Worm (Caenorhabditis elegans) whole organism, L1 larva: ENCODE measurements around the gene K12B6.4.

Experiments used
- C04F5.9 ChIP-seq: sonication (generic microtip); optimal IDR thresholded peaks from 2 replicates; lab custom pipeline; 2016; ENCODE audit warnings: missing genetic modification characterization, missing compliant biosample characterization
- C16A3.4 ChIP-seq: fragments of 150-350 bp; optimal IDR thresholded peaks from 2 replicates; lab custom pipeline; 2014; ENCODE audit warnings: missing biosample characterization, missing genetic modification characterization
- Y116A8C.19 ChIP-seq: sonication (generic microtip); optimal IDR thresholded peaks from 2 replicates; lab custom pipeline; 2016; ENCODE audit warnings: missing compliant biosample characterization, missing genetic modification characterization, borderline replicate concordance
- alr-1 ChIP-seq: fragments of 200-800 bp; sonication (Bioruptor generic); optimal IDR thresholded peaks from 2 replicates; lab custom pipeline; 2018; ENCODE audit warnings: borderline replicate concordance, mild to moderate bottlenecking, missing genetic modification characterization, missing compliant biosample characterization
- ama-1 ChIP-seq: fragments of 150-350 bp; optimal IDR thresholded peaks from 2 replicates; lab custom pipeline; 2014
- blmp-1 ChIP-seq: fragments of 150-350 bp; optimal IDR thresholded peaks from 2 replicates; lab custom pipeline; 2014; ENCODE audit warnings: missing biosample characterization, missing genetic modification characterization
- ceh-8 ChIP-seq: fragments of 200-800 bp; sonication (Bioruptor generic); optimal IDR thresholded peaks from 2 replicates; lab custom pipeline; 2018; ENCODE audit warnings: mild to moderate bottlenecking, missing genetic modification characterization, moderate library complexity, missing compliant biosample characterization
- ceh-90 ChIP-seq: sonication (generic microtip); optimal IDR thresholded peaks from 2 replicates; lab custom pipeline; 2016; ENCODE audit warnings: missing genetic modification characterization, missing compliant biosample characterization
- dpl-1 ChIP-seq, 3 experiments: fragments of 150-350 bp in 2 of 3; sonication (generic microtip) in 1 of 3; optimal IDR thresholded peaks; 2 replicates each; lab custom pipeline; 2014 to 2017; ENCODE audit warnings: missing biosample characterization in 3 of 3, missing genetic modification characterization in 3 of 3, missing genetic modification reagents in 3 of 3
- efl-3 ChIP-seq: fragments of 200-800 bp; sonication (Bioruptor generic); optimal IDR thresholded peaks from 2 replicates; lab custom pipeline; 2018; ENCODE audit warnings: mild to moderate bottlenecking, missing genetic modification characterization, missing compliant biosample characterization
- egl-13 ChIP-seq: sonication (generic microtip); optimal IDR thresholded peaks from 2 replicates; lab custom pipeline; 2016; ENCODE audit warnings: missing genotype, missing genetic modification reagents, missing genetic modification characterization, missing compliant biosample characterization
- egl-27 ChIP-seq, 2 experiments: fragments of 150-350 bp in 1 of 2; sonication (generic microtip); optimal IDR thresholded peaks; 3 replicates each; lab custom pipeline; 2017 to 2018; ENCODE audit warnings: missing biosample characterization in 2 of 2, missing genetic modification characterization in 2 of 2, missing genetic modification reagents in 2 of 2
- ets-5 ChIP-seq: fragments of 200-800 bp; sonication (Bioruptor generic); IDR thresholded peaks from 2 replicates; pipeline ENCODE4 v1.3.6; 2022; ENCODE audit warnings: missing genetic modification characterization, missing compliant biosample characterization
- fkh-10 ChIP-seq: sonication (generic microtip); optimal IDR thresholded peaks from 2 replicates; lab custom pipeline; 2017; ENCODE audit warnings: missing biosample characterization, missing genetic modification reagents, missing genetic modification characterization
- fos-1 ChIP-seq: fragments of 150-350 bp; optimal IDR thresholded peaks from 2 replicates; lab custom pipeline; 2014; ENCODE audit warnings: missing biosample characterization, missing genetic modification characterization
- grh-1 ChIP-seq: fragments of 200-800 bp; sonication (Bioruptor generic); IDR thresholded peaks from 2 replicates; pipeline ENCODE4 v1.3.6; 2022; ENCODE audit warnings: missing genetic modification reagents, missing genetic modification characterization, missing compliant biosample characterization
- hlh-17 ChIP-seq: fragments of 200-800 bp; sonication (Bioruptor generic); optimal IDR thresholded peaks from 2 replicates; lab custom pipeline; 2018; ENCODE audit warnings: missing genetic modification characterization, mild to moderate bottlenecking, missing compliant biosample characterization, moderate library complexity, borderline replicate concordance
- hlh-4 ChIP-seq: sonication (generic microtip); optimal IDR thresholded peaks from 2 replicates; lab custom pipeline; 2016; ENCODE audit warnings: mild to moderate bottlenecking, missing genetic modification characterization, missing compliant biosample characterization
- hpl-2 ChIP-seq: fragments of 150-350 bp; optimal IDR thresholded peaks from 2 replicates; lab custom pipeline; 2014; ENCODE audit warnings: missing biosample characterization, missing genetic modification reagents, missing genetic modification characterization
- irx-1 ChIP-seq: sonication (generic microtip); optimal IDR thresholded peaks from 2 replicates; lab custom pipeline; 2016; ENCODE audit warnings: missing genetic modification characterization, missing compliant biosample characterization
- jun-1 ChIP-seq: fragments of 150-350 bp; optimal IDR thresholded peaks from 2 replicates; lab custom pipeline; 2014; ENCODE audit warnings: missing biosample characterization, missing genetic modification reagents, missing genetic modification characterization
- lin-13 ChIP-seq: fragments of 150-350 bp; optimal IDR thresholded peaks from 2 replicates; lab custom pipeline; 2014; ENCODE audit warnings: missing biosample characterization, missing genetic modification reagents, missing genetic modification characterization
- lin-14 ChIP-seq: fragments of 200-800 bp; sonication (Bioruptor generic); optimal IDR thresholded peaks from 2 replicates; lab custom pipeline; 2018; ENCODE audit warnings: mild to moderate bottlenecking, missing genetic modification characterization, moderate library complexity, missing compliant biosample characterization
- lin-15B ChIP-seq: fragments of 150-350 bp; sonication (generic microtip); optimal IDR thresholded peaks from 3 replicates; lab custom pipeline; 2014; ENCODE audit warnings: missing biosample characterization, missing genetic modification characterization
- lin-39 ChIP-seq: fragments of 150-350 bp; optimal IDR thresholded peaks from 2 replicates; lab custom pipeline; 2014; ENCODE audit warnings: missing biosample characterization, missing genetic modification reagents, missing genetic modification characterization
- lsy-2 ChIP-seq, 2 experiments: fragments of 150-350 bp; optimal IDR thresholded peaks; 2 replicates each; lab custom pipeline; 2014; ENCODE audit warnings: missing biosample characterization in 2 of 2, missing genetic modification characterization in 2 of 2
- mab-9 ChIP-seq: fragments of 200-800 bp; sonication (Bioruptor generic); IDR thresholded peaks from 2 replicates; pipeline ENCODE4 v1.3.6; 2022; ENCODE audit warnings: missing genetic modification reagents, missing genetic modification characterization, missing compliant biosample characterization
- mef-2 ChIP-seq: fragments of 150-350 bp; optimal IDR thresholded peaks from 2 replicates; lab custom pipeline; 2014; ENCODE audit warnings: missing biosample characterization, missing genetic modification characterization
- mep-1 ChIP-seq: fragments of 150-350 bp; optimal IDR thresholded peaks from 2 replicates; lab custom pipeline; 2014; ENCODE audit warnings: missing biosample characterization, missing genetic modification characterization
- nhr-12 ChIP-seq: sonication (generic microtip); optimal IDR thresholded peaks from 2 replicates; lab custom pipeline; 2017; ENCODE audit warnings: missing biosample characterization, missing genetic modification characterization
- nhr-19 ChIP-seq: fragments of 200-800 bp; sonication (Bioruptor generic); conservative IDR thresholded peaks from 2 replicates; pipeline ENCODE4 v1.3.6; 2022; ENCODE audit warnings: missing genetic modification characterization, missing compliant biosample characterization
- nhr-20 ChIP-seq: sonication (generic microtip); optimal IDR thresholded peaks from 2 replicates; lab custom pipeline; 2016; ENCODE audit warnings: mild to moderate bottlenecking, missing genetic modification characterization, missing compliant biosample characterization
- nhr-237 ChIP-seq: fragments of 150-350 bp; optimal IDR thresholded peaks from 2 replicates; lab custom pipeline; 2014; ENCODE audit warnings: missing biosample characterization, missing genetic modification characterization
- nhr-28 ChIP-seq: fragments of 150-350 bp; optimal IDR thresholded peaks from 2 replicates; lab custom pipeline; 2014; ENCODE audit warnings: missing biosample characterization, missing genetic modification characterization
- nhr-71 ChIP-seq: sonication (generic microtip); optimal IDR thresholded peaks from 2 replicates; lab custom pipeline; 2016; ENCODE audit warnings: mild to moderate bottlenecking, missing genetic modification characterization, moderate library complexity, missing compliant biosample characterization
- nhr-76 ChIP-seq: sonication (generic microtip); optimal IDR thresholded peaks from 2 replicates; lab custom pipeline; 2017; ENCODE audit warnings: missing biosample characterization, missing genetic modification characterization
- nhr-84 ChIP-seq: sonication (generic microtip); optimal IDR thresholded peaks from 2 replicates; lab custom pipeline; 2017; ENCODE audit warnings: missing biosample characterization, missing genetic modification characterization
- nhr-85 ChIP-seq: sonication (generic microtip); peaks from one replicate; lab custom pipeline; 2016; ENCODE audit warnings: missing genetic modification characterization, inconsistent platforms, missing compliant biosample characterization
- nhr-90 ChIP-seq: sonication (generic microtip); optimal IDR thresholded peaks from 2 replicates; lab custom pipeline; 2016; ENCODE audit warnings: mild to moderate bottlenecking, missing genetic modification characterization, missing compliant biosample characterization; ENCODE audit not compliant: poor library complexity
- pax-3 ChIP-seq: fragments of 200-800 bp; sonication (Bioruptor generic); optimal IDR thresholded peaks from 2 replicates; lab custom pipeline; 2018; ENCODE audit warnings: mild to moderate bottlenecking, missing genetic modification characterization, moderate library complexity, missing compliant biosample characterization
- pqm-1 ChIP-seq: sonication (generic microtip); optimal IDR thresholded peaks from 3 replicates; lab custom pipeline; 2017; ENCODE audit warnings: missing biosample characterization, missing genetic modification characterization
- skn-1 ChIP-seq: fragments of 150-350 bp; optimal IDR thresholded peaks from 2 replicates; lab custom pipeline; 2014; ENCODE audit warnings: missing biosample characterization, missing genetic modification characterization
- snu-23 ChIP-seq: sonication (generic microtip); optimal IDR thresholded peaks from 2 replicates; lab custom pipeline; 2016; ENCODE audit warnings: missing genetic modification characterization, missing compliant biosample characterization
- sox-4 ChIP-seq: sonication (generic microtip); optimal IDR thresholded peaks from 2 replicates; lab custom pipeline; 2016; ENCODE audit warnings: missing genetic modification characterization, missing compliant biosample characterization
- sptf-1 ChIP-seq: fragments of 150-350 bp; optimal IDR thresholded peaks from 2 replicates; lab custom pipeline; 2014; ENCODE audit warnings: missing biosample characterization, missing genetic modification characterization
- tbx-2 ChIP-seq: sonication (generic microtip); optimal IDR thresholded peaks from 2 replicates; lab custom pipeline; 2016; ENCODE audit warnings: missing genetic modification characterization, missing compliant biosample characterization
- tlp-1 ChIP-seq: fragments of 150-350 bp; optimal IDR thresholded peaks from 2 replicates; lab custom pipeline; 2014; ENCODE audit warnings: missing biosample characterization, missing genetic modification characterization
- unc-30 ChIP-seq: sonication (generic microtip); optimal IDR thresholded peaks from 2 replicates; lab custom pipeline; 2017; ENCODE audit warnings: missing biosample characterization, missing genetic modification characterization
- unc-62 ChIP-seq: fragments of 150-350 bp; optimal IDR thresholded peaks from 2 replicates; lab custom pipeline; 2014; ENCODE audit warnings: missing biosample characterization, missing genetic modification reagents, missing genetic modification characterization
- unc-98 ChIP-seq: fragments of 200-800 bp; sonication (Bioruptor generic); IDR thresholded peaks from 2 replicates; pipeline ENCODE4 v1.3.6; 2022; ENCODE audit warnings: missing genetic modification characterization, missing compliant biosample characterization
- zag-1 ChIP-seq: fragments of 150-350 bp; optimal IDR thresholded peaks from 2 replicates; lab custom pipeline; 2014; ENCODE audit warnings: missing biosample characterization, missing genetic modification characterization
- ztf-4 ChIP-seq: fragments of 150-350 bp; optimal IDR thresholded peaks from 2 replicates; lab custom pipeline; 2014; ENCODE audit warnings: missing biosample characterization, missing genetic modification characterization

Gene K12B6.4

DNA sequence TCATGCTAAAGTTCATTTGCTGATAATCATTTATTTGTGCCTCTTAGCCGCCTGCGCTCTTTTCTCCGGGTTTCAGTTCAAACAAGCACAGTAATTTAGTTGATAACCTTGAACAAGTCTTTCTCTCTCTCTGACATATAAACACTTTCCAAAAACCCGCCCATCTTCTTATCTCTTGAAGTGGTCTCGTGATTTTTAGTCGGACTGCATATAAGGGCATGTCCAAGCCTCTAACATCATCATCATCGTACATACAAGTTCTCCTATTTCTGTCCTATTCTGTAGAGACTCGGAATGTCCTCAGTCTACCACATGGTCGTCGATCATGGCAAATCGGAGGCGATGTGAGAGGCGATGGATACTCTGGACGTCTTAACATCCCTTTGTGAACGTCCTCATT lies 4.9 kb downstream of the K12B6.4 start, which contains the start of gene F31F7.1 (continued):
- TF ChIP-seq lin-15B (no peak), jun-1 (tag; lab: Kevin White, UChicago) (peak; percentile 55), grh-1 (GFP tag; lab: Robert Waterston, UW) (peak; percentile 65), tbx-2 (tag; lab: Kevin White, UChicago) (peak; percentile 34), nhr-19 (GFP tag; lab: Robert Waterston, UW) (peak; percentile 59), hpl-2 (GFP tag; lab: Kevin White, UChicago) (no peak), ceh-90 (tag; lab: Kevin White, UChicago) (no peak), lin-14 (GFP tag; lab: Kevin White, UChicago) (peak; percentile 69), hlh-17 (GFP tag; lab: Kevin White, UChicago) (no peak), ets-5 (GFP tag; lab: Robert Waterston, UW) (no peak), lsy-2 (tag; optimal IDR thresholded peaks at IDR 0.05; lab: Kevin White, UChicago) (peak in 1 of 2 experiments; percentile 58), nhr-20 (peak; percentile 76)
- TF ChIP-seq, all 84 proteins: peak for 24

DNA sequence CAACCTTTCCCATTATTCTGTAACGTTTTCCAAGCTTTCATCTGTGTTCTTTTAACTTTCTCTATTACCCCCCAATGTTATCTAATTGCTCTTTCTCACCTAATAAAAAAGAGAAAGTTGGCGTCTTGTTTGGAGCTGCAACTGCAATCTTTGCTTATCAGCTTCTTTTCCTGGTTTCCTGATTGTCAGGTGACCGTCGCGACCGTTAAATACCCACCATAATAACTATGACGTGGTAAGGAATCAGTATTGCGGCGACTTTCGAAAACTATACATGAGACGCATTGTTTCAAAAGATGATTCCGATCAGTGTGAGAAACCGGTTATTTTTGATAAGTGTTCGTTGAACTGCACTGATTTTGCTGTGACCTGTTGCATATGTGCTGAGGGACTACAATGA lies 5.9 kb downstream of the K12B6.4 start:
- no peak for TF ChIP-seq pax-3 (tag; lab: Kevin White, UChicago)
- TF ChIP-seq tlp-1 = no peak
- TF ChIP-seq egl-13 (tag; lab: Kevin White, UChicago) = no peak
- TF ChIP-seq pqm-1 (tag; lab: Kevin White, UChicago) = peak; percentile 65
- no peak for TF ChIP-seq unc-98
- no peak for TF ChIP-seq dpl-1 (GFP tag; optimal IDR thresholded peaks at IDR 0.05; lab: Kevin White, UChicago)
- no peak for TF ChIP-seq efl-3 (GFP tag; lab: Kevin White, UChicago)
- peak; percentile 71 for TF ChIP-seq blmp-1 (tag; lab: Kevin White, UChicago)
- TF ChIP-seq Y116A8C.19 (tag; lab: Kevin White, UChicago) = no peak
- no peak for TF ChIP-seq C04F5.9 (tag; lab: Kevin White, UChicago)
- TF ChIP-seq egl-27 (tag; optimal IDR thresholded peaks at IDR 0.05; lab: Kevin White, UChicago) = no peak
- TF ChIP-seq sox-4 (tag; lab: Kevin White, UChicago) = no peak
- no peak for TF ChIP-seq lin-39
- TF ChIP-seq nhr-237 = no peak
- TF ChIP-seq fkh-10 = no peak
- peak; percentile 72 for TF ChIP-seq nhr-85 (tag; lab: Kevin White, UChicago)
- no peak for TF ChIP-seq ets-5 (GFP tag; lab: Robert Waterston, UW)
- no peak for TF ChIP-seq ceh-8 (GFP tag; lab: Kevin White, UChicago)
- no peak for TF ChIP-seq zag-1 (tag; lab: Kevin White, UChicago)
- TF ChIP-seq nhr-76 = no peak
- no peak for TF ChIP-seq nhr-84
- TF ChIP-seq jun-1 (tag; lab: Kevin White, UChicago) = peak; percentile 39
- no peak for TF ChIP-seq snu-23
- no peak for TF ChIP-seq mef-2 (tag; lab: Kevin White, UChicago)
- TF ChIP-seq unc-30 (tag; lab: Kevin White, UChicago) = no peak
- no peak for TF ChIP-seq alr-1 (tag; lab: Kevin White, UChicago)
- TF ChIP-seq sptf-1 = no peak
- TF ChIP-seq nhr-19 (GFP tag; lab: Robert Waterston, UW) = peak; percentile 39
- TF ChIP-seq nhr-28 = no peak
- peak; percentile 25 for TF ChIP-seq nhr-90 (tag; lab: Kevin White, UChicago)
- TF ChIP-seq ztf-4 (tag; lab: Kevin White, UChicago) = no peak
- TF ChIP-seq fos-1 (tag; lab: Kevin White, UChicago) = no peak
- peak; percentile 39 for TF ChIP-seq lin-14 (GFP tag; lab: Kevin White, UChicago)
- no peak for TF ChIP-seq hlh-4 (tag; lab: Kevin White, UChicago)
- TF ChIP-seq C16A3.4 (tag; lab: Kevin White, UChicago) = no peak
- no peak for TF ChIP-seq irx-1 (tag; lab: Kevin White, UChicago)
- no peak for TF ChIP-seq lin-13
- TF ChIP-seq skn-1 (tag; lab: Kevin White, UChicago) = no peak
- TF ChIP-seq unc-62 (GFP tag; lab: Kevin White, UChicago) = no peak
- TF ChIP-seq ama-1 (lab: Kevin White, UChicago) = no peak
- peak; percentile 68 for TF ChIP-seq nhr-71 (tag; lab: Kevin White, UChicago)
- no peak for TF ChIP-seq mab-9 (GFP tag; lab: Robert Waterston, UW)
- no peak for TF ChIP-seq hpl-2 (GFP tag; lab: Kevin White, UChicago)
- TF ChIP-seq mep-1 (tag; lab: Kevin White, UChicago) = no peak
- no peak for TF ChIP-seq nhr-12
- no peak for TF ChIP-seq ceh-90 (tag; lab: Kevin White, UChicago)
